Fruit fly (Drosophila melanogaster): ENCODE measurements around the gene Nepl13.

DNA sequence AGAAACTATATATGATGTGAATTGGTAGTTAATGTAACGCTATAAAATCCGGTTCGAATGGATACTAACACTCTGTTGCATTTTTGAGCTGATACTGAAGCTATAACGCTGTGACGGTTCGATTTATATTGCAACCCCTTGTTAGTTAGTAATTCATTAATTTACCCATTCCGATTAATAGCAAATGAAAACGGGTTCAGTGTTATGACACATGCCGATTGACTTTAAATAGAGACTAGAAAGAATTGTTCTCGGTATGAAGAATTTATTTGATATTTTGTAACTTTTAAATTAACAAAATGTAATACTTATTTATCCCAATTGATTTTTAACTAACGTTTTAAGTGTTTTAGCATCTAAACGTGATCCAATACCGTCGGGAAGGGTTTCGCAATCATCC, 7.8 kb upstream of the Nepl13 start, which contains the start of gene CG43091:
- TF ChIP-seq h (optimal IDR thresholded peaks at IDR 0.05) (no peak), Myc (optimal IDR thresholded peaks at IDR 0.05) (no peak), psq (optimal IDR thresholded peaks at IDR 0.05) (no peak), Sin3A (optimal IDR thresholded peaks at IDR 0.05) (no peak), ttk (optimal IDR thresholded peaks at IDR 0.05) (no peak), insv (optimal IDR thresholded peaks at IDR 0.05) (no peak)
